Fruit fly (Drosophila melanogaster) whole organism, embryonic: ENCODE measurements around the gene Alp9.
A peak's percentile ranks its signal among the peaks of the same experiment; 100 is the strongest.

Experiments used
- Abd-B ChIP-seq: fragments of 200-800 bp; sonication (Bioruptor generic); optimal IDR thresholded peaks from 2 replicates; lab custom pipeline; 2018; ENCODE audit warnings: missing biosample characterization, mild to moderate bottlenecking, missing genetic modification characterization, moderate library complexity
- BEAF-32 ChIP-seq: fragments of 200-800 bp; sonication (Bioruptor generic); optimal IDR thresholded peaks from 3 replicates; lab custom pipeline; 2017; ENCODE audit warnings: missing biosample characterization, missing genetic modification characterization, mild to moderate bottlenecking, moderate library complexity, missing genetic modification reagents
- CG12155 ChIP-seq: fragments of 200-800 bp; sonication (Bioruptor generic); optimal IDR thresholded peaks from 3 replicates; lab custom pipeline; 2016; ENCODE audit warnings: missing biosample characterization, missing genetic modification characterization
- CG13424 ChIP-seq: fragments of 200-800 bp; sonication (Bioruptor generic); optimal IDR thresholded peaks from 2 replicates; lab custom pipeline; 2019; ENCODE audit warnings: missing biosample characterization, mild to moderate bottlenecking, missing genetic modification characterization, moderate library complexity
- CG17361 ChIP-seq: fragments of 200-800 bp; sonication (Bioruptor generic); IDR thresholded peaks from 3 replicates; pipeline ENCODE4 v1.3.6; 2022; ENCODE audit warnings: missing biosample characterization, missing genetic modification characterization
- CG1792 ChIP-seq: fragments of 200-800 bp; sonication (Bioruptor generic); optimal IDR thresholded peaks from 2 replicates; lab custom pipeline; 2016; ENCODE audit warnings: missing biosample characterization, missing genetic modification characterization
- CG18011 ChIP-seq: fragments of 200-800 bp; sonication (Bioruptor generic); optimal IDR thresholded peaks from 2 replicates; lab custom pipeline; 2017; ENCODE audit warnings: missing biosample characterization, missing genetic modification characterization, mild to moderate bottlenecking, moderate library complexity, missing genotype
- CG18262 ChIP-seq: fragments of 200-800 bp; optimal IDR thresholded peaks from 3 replicates; lab custom pipeline; 2019; ENCODE audit warnings: missing biosample characterization, mild to moderate bottlenecking, missing genetic modification characterization, moderate library complexity
- CG18619 ChIP-seq: fragments of 200-800 bp; sonication (Bioruptor generic); optimal IDR thresholded peaks from 3 replicates; lab custom pipeline; 2017; ENCODE audit warnings: missing biosample characterization, mild to moderate bottlenecking, missing genetic modification characterization
- CG2889 ChIP-seq: fragments of 200-800 bp; sonication (Bioruptor generic); IDR thresholded peaks from 3 replicates; pipeline ENCODE4 v1.3.6; 2022; ENCODE audit warnings: missing biosample characterization, missing genetic modification characterization
- CG3407 ChIP-seq: fragments of 200-800 bp; sonication (Bioruptor generic); optimal IDR thresholded peaks from 2 replicates; lab custom pipeline; 2018; ENCODE audit warnings: missing biosample characterization, mild to moderate bottlenecking, missing genetic modification characterization
- CG4424 ChIP-seq: fragments of 200-800 bp; sonication (Bioruptor generic); optimal IDR thresholded peaks from 3 replicates; lab custom pipeline; 2016; ENCODE audit warnings: missing biosample characterization, missing genetic modification characterization
- CG4707 ChIP-seq: fragments of 200-800 bp; sonication (Bioruptor generic); optimal IDR thresholded peaks from 2 replicates; lab custom pipeline; 2018; ENCODE audit warnings: missing biosample characterization, mild to moderate bottlenecking, missing genetic modification characterization, moderate library complexity
- CG6689 ChIP-seq: fragments of 200-800 bp; sonication (Bioruptor generic); IDR thresholded peaks from 2 replicates; pipeline ENCODE4 v1.3.6; 2022; ENCODE audit warnings: missing biosample characterization, missing genetic modification characterization
- CG7987 ChIP-seq: fragments of 200-800 bp; sonication (Bioruptor generic); optimal IDR thresholded peaks from 2 replicates; lab custom pipeline; 2018; ENCODE audit warnings: missing biosample characterization, mild to moderate bottlenecking, missing genetic modification characterization, moderate library complexity
- CG8089 ChIP-seq: fragments of 200-800 bp; sonication (Bioruptor generic); optimal IDR thresholded peaks from 3 replicates; lab custom pipeline; 2016; ENCODE audit warnings: missing biosample characterization, missing genetic modification characterization
- CG8478 ChIP-seq: fragments of >200 bp; optimal IDR thresholded peaks from 2 replicates; lab custom pipeline; 2018
- CG8924 ChIP-seq: fragments of 200-800 bp; optimal IDR thresholded peaks from 3 replicates; lab custom pipeline; 2019; ENCODE audit warnings: missing biosample characterization, mild to moderate bottlenecking, missing genetic modification characterization, moderate library complexity
- CG9932 ChIP-seq: fragments of 200-800 bp; sonication (Bioruptor generic); IDR thresholded peaks from 2 replicates; pipeline ENCODE4 v1.3.6; 2022; ENCODE audit warnings: missing biosample characterization, missing genetic modification characterization
- Deaf1 ChIP-seq: fragments of 200-800 bp; optimal IDR thresholded peaks from 3 replicates; lab custom pipeline; 2019; ENCODE audit warnings: missing biosample characterization, mild to moderate bottlenecking, missing genetic modification characterization, moderate library complexity
- Dek ChIP-seq: fragments of 200-800 bp; sonication (Bioruptor generic); optimal IDR thresholded peaks from 3 replicates; lab custom pipeline; 2019; ENCODE audit warnings: missing biosample characterization, mild to moderate bottlenecking, missing genetic modification characterization, moderate library complexity
- Drgx ChIP-seq: fragments of 200-800 bp; sonication (Bioruptor generic); IDR thresholded peaks from 2 replicates; pipeline ENCODE4 v1.3.6; 2022; ENCODE audit warnings: missing biosample characterization, missing genetic modification characterization
- Gug ChIP-seq: fragments of 200-800 bp; sonication (Bioruptor generic); IDR thresholded peaks from 4 replicates; pipeline ENCODE4 v1.3.6; 2022; ENCODE audit warnings: missing biosample characterization, missing genetic modification characterization
- H2.0 ChIP-seq: fragments of 200-800 bp; sonication (Bioruptor generic); IDR thresholded peaks from 2 replicates; pipeline ENCODE4 v1.3.6; 2022; ENCODE audit warnings: missing biosample characterization, missing genetic modification characterization
- HLHmδ ChIP-seq: fragments of 200-800 bp; sonication (Bioruptor generic); optimal IDR thresholded peaks from 2 replicates; lab custom pipeline; 2018; ENCODE audit warnings: missing biosample characterization, mild to moderate bottlenecking, missing genetic modification characterization, moderate library complexity
- Myb ChIP-seq: fragments of 200-800 bp; sonication (Bioruptor generic); optimal IDR thresholded peaks from 2 replicates; lab custom pipeline; 2016; ENCODE audit warnings: missing biosample characterization, missing genetic modification characterization
- NC2α ChIP-seq: fragments of 200-800 bp; sonication (Bioruptor generic); optimal IDR thresholded peaks from 2 replicates; lab custom pipeline; 2016; ENCODE audit warnings: missing biosample characterization, missing genetic modification characterization
- NFAT ChIP-seq: fragments of 200-800 bp; sonication (Bioruptor generic); IDR thresholded peaks from 2 replicates; pipeline ENCODE4 v1.3.6; 2022; ENCODE audit warnings: missing biosample characterization, missing genetic modification characterization
- Neu2 ChIP-seq: fragments of 200-800 bp; sonication (Bioruptor generic); optimal IDR thresholded peaks from 3 replicates; lab custom pipeline; 2016; ENCODE audit warnings: missing biosample characterization, missing genetic modification characterization, borderline replicate concordance
- NfI ChIP-seq: fragments of 200-800 bp; sonication (Bioruptor generic); optimal IDR thresholded peaks from 3 replicates; lab custom pipeline; 2018; ENCODE audit warnings: missing biosample characterization, mild to moderate bottlenecking, missing genetic modification characterization, moderate library complexity
- Oli ChIP-seq: fragments of 200-800 bp; sonication (Bioruptor generic); optimal IDR thresholded peaks from 2 replicates; lab custom pipeline; 2018; ENCODE audit warnings: missing biosample characterization, mild to moderate bottlenecking, missing genetic modification characterization, moderate library complexity
- Optix ChIP-seq: fragments of 200-800 bp; sonication (Bioruptor generic); IDR thresholded peaks from 3 replicates; pipeline ENCODE4 v1.3.6; 2022; ENCODE audit warnings: missing biosample characterization, missing genetic modification characterization
- Sry-δ ChIP-seq: fragments of 200-800 bp; sonication (Bioruptor generic); optimal IDR thresholded peaks from 2 replicates; lab custom pipeline; 2016; ENCODE audit warnings: missing biosample characterization, missing genetic modification characterization
- Stat92E ChIP-seq, 3 experiments: fragments of >200 bp in 2 of 3; fragments of 200-800 bp in 1 of 3; sonication (Bioruptor generic) in 1 of 3; optimal IDR thresholded peaks; 2 replicates each; lab custom pipeline; 2017 to 2019; ENCODE audit warnings: missing biosample characterization in 3 of 3, missing genetic modification characterization in 3 of 3, mild to moderate bottlenecking in 1 of 3, moderate library complexity in 1 of 3
- Taf1 ChIP-seq: fragments of 200-800 bp; sonication (Bioruptor generic); IDR thresholded peaks from 2 replicates; pipeline ENCODE4 v1.3.6; 2022; ENCODE audit warnings: missing biosample characterization, missing genetic modification characterization
- bbx ChIP-seq: fragments of 200-800 bp; sonication (Bioruptor generic); IDR thresholded peaks from 2 replicates; pipeline ENCODE4 v1.3.6; 2022; ENCODE audit warnings: missing biosample characterization, missing genetic modification characterization; ENCODE audit not compliant: partially characterized antibody
- btn ChIP-seq: fragments of 200-800 bp; sonication (Bioruptor generic); optimal IDR thresholded peaks from 2 replicates; lab custom pipeline; 2016; ENCODE audit warnings: missing biosample characterization, missing genetic modification characterization
- cad ChIP-seq: fragments of >200 bp; optimal IDR thresholded peaks from 2 replicates; lab custom pipeline; 2017; ENCODE audit warnings: missing biosample characterization, missing genetic modification characterization
- chinmo ChIP-seq: fragments of 200-800 bp; sonication (Bioruptor generic); IDR thresholded peaks from 4 replicates; pipeline ENCODE4 v1.3.6; 2022; ENCODE audit warnings: missing biosample characterization, missing genetic modification characterization; ENCODE audit not compliant: partially characterized antibody
- dimm ChIP-seq: fragments of 200-800 bp; sonication (Bioruptor generic); IDR thresholded peaks from 2 replicates; pipeline ENCODE4 v1.3.6; 2022; ENCODE audit warnings: missing biosample characterization, missing genetic modification characterization
- dysf ChIP-seq: fragments of 200-800 bp; sonication (Bioruptor generic); IDR thresholded peaks from 3 replicates; pipeline ENCODE4 v1.3.6; 2022; ENCODE audit warnings: missing biosample characterization, missing genetic modification characterization
- gt ChIP-seq: fragments of 200-800 bp; sonication (Bioruptor generic); IDR thresholded peaks from 2 replicates; pipeline ENCODE4 v1.3.6; 2022; ENCODE audit warnings: missing biosample characterization, missing genetic modification characterization
- p53 ChIP-seq: fragments of 200-800 bp; sonication (Bioruptor generic); optimal IDR thresholded peaks from 2 replicates; lab custom pipeline; 2016; ENCODE audit warnings: missing biosample characterization, missing genetic modification characterization
- pb ChIP-seq: fragments of 200-800 bp; sonication (Bioruptor generic); optimal IDR thresholded peaks from 3 replicates; lab custom pipeline; 2016; ENCODE audit warnings: missing biosample characterization, missing genetic modification characterization
- phol ChIP-seq: fragments of 200-800 bp; sonication (Bioruptor generic); optimal IDR thresholded peaks from 3 replicates; lab custom pipeline; 2018; ENCODE audit warnings: missing biosample characterization, mild to moderate bottlenecking, missing genetic modification characterization, moderate library complexity
- sens ChIP-seq: fragments of 200-800 bp; sonication (Bioruptor generic); peaks from one replicate; lab custom pipeline; 2016; ENCODE audit warnings: missing biosample characterization, missing genetic modification characterization
- slou ChIP-seq: fragments of 200-800 bp; sonication (Bioruptor generic); optimal IDR thresholded peaks from 3 replicates; lab custom pipeline; 2016; ENCODE audit warnings: missing biosample characterization, missing genetic modification characterization
- so ChIP-seq: fragments of 200-800 bp; sonication (Bioruptor generic); IDR thresholded peaks from 3 replicates; pipeline ENCODE4 v1.3.6; 2022; ENCODE audit warnings: missing biosample characterization, missing genetic modification characterization
- tna ChIP-seq: fragments of 200-800 bp; sonication (Bioruptor generic); IDR thresholded peaks from 2 replicates; pipeline ENCODE4 v1.3.6; 2022; ENCODE audit warnings: missing biosample characterization, missing genetic modification characterization; ENCODE audit not compliant: partially characterized antibody
- trh ChIP-seq: fragments of 200-800 bp; sonication (Bioruptor generic); optimal IDR thresholded peaks from 2 replicates; lab custom pipeline; 2016; ENCODE audit warnings: missing biosample characterization, missing genetic modification characterization
- usp ChIP-seq: fragments of >200 bp; optimal IDR thresholded peaks from 2 replicates; lab custom pipeline; 2017; ENCODE audit warnings: missing biosample characterization, missing genetic modification characterization
- wor ChIP-seq: fragments of 200-800 bp; sonication (Bioruptor generic); IDR thresholded peaks from 2 replicates; pipeline ENCODE4 v1.3.6; 2022; ENCODE audit warnings: missing biosample characterization, missing genetic modification characterization
- yki ChIP-seq: fragments of >200 bp; optimal IDR thresholded peaks from 3 replicates; lab custom pipeline; 2018
- zfh2 ChIP-seq: fragments of 200-800 bp; sonication (Bioruptor generic); optimal IDR thresholded peaks from 2 replicates; lab custom pipeline; 2016; ENCODE audit warnings: missing biosample characterization, missing genetic modification characterization

Gene Alp9

DNA sequence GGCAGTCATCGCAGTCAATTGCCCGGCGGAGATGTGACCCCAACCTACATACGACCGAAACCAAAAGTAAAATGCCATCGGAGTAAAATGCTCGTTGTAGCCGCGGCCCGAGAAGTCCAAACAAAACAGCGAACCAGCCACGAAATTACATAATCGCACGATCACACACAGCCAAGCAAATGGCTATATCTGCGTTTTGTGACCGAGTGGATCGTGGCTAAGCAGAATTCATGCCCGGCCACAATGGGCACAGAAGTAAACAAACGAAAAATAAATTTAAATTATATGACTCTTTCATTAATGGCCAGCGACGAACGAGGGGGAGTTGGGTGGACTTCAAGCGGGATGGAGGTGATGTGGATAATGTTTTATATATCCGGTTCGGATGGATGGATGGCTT, 25.6 kb upstream of the Alp9 start (continued):
- TF ChIP-seq CG17361 (GFP tag; lab: Robert Waterston, UW) = no peak
- no peak for TF ChIP-seq Oli (tag; lab: Kevin White, UChicago)
- no peak for TF ChIP-seq H2.0 (GFP tag; lab: Robert Waterston, UW)
- no peak for TF ChIP-seq p53
- TF ChIP-seq CG4424 (GFP tag; lab: Kevin White, UChicago) = no peak
- TF ChIP-seq dimm = no peak
- no peak for TF ChIP-seq CG6689 (GFP tag; lab: Robert Waterston, UW)
- no peak for TF ChIP-seq Gug (GFP tag; lab: Robert Waterston, UW)
- TF ChIP-seq Neu2 (GFP tag; lab: Kevin White, UChicago) = no peak
- no peak for TF ChIP-seq CG12155
- no peak for TF ChIP-seq CG4707 (GFP tag; lab: Kevin White, UChicago)
- TF ChIP-seq Optix = no peak
- TF ChIP-seq CG8924 (tag; lab: Kevin White, UChicago) = no peak
- no peak for TF ChIP-seq pb
- TF ChIP-seq so = no peak
- TF ChIP-seq CG1792 (GFP tag; lab: Kevin White, UChicago) = no peak
- no peak for TF ChIP-seq trh
- no peak for TF ChIP-seq bbx (GFP tag; lab: Robert Waterston, UW)
- 0 out of 4 replicates have a peak, but pooled peaks have one; percentile 59 for TF ChIP-seq chinmo
- TF ChIP-seq btn (GFP tag; lab: Kevin White, UChicago) = no peak
- no peak for TF ChIP-seq CG18011 (GFP tag; lab: Kevin White, UChicago)
- peak; percentile 63 for TF ChIP-seq Deaf1 (tag; lab: Kevin White, UChicago)
- no peak for TF ChIP-seq Sry-δ (GFP tag; lab: Kevin White, UChicago)
- no peak for TF ChIP-seq Taf1
- no peak for TF ChIP-seq CG8478 (lab: Kevin White, UChicago)
- TF ChIP-seq CG18262 (tag; lab: Kevin White, UChicago) = no peak
- peak; percentile 47 for TF ChIP-seq sens (GFP tag; lab: Kevin White, UChicago)
- no peak for TF ChIP-seq BEAF-32 (GFP tag; lab: Kevin White, UChicago)
- TF ChIP-seq Abd-B (GFP tag; lab: Kevin White, UChicago) = no peak
- no peak for TF ChIP-seq CG3407
- TF ChIP-seq tna = no peak
- no peak for TF ChIP-seq Dek (tag; lab: Kevin White, UChicago)

DNA sequence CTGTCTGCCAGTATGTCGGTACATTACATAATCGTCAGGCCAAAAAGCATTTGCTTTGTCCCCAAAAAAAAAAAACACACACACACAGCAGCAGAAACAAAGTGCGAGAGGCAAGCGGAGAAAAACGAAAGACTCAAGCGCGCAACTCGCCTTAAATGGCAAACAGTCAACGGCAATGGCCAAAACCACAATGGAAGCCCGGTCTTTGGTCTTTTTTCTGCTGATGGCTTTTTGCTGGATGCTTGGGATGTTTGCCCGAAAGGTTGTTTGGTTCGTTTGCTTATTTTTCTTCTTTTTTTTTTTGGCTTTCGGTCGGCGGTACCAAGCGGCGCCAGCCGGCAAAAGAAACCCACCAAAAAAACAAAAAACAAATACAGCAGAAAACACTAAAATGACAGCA, 24.3 kb upstream of the Alp9 start:
- TF ChIP-seq CG2889 (GFP tag; lab: Robert Waterston, UW) = 0 out of 3 replicates have a peak, but pooled peaks have one; percentile 17
- no peak for TF ChIP-seq yki (lab: Kevin White, UChicago)
- TF ChIP-seq CG18619 (GFP tag; lab: Kevin White, UChicago) = no peak
- no peak for TF ChIP-seq gt (GFP tag; lab: Robert Waterston, UW)
- TF ChIP-seq CG8089 (GFP tag; lab: Kevin White, UChicago) = no peak
- no peak for TF ChIP-seq NFAT (GFP tag; lab: Robert Waterston, UW)
- TF ChIP-seq Drgx = peak; percentile 31; the same call in 1 of the 2 replicates
- no peak for TF ChIP-seq CG7987 (GFP tag; lab: Kevin White, UChicago)
- 0 out of 4 replicates have a peak, but pooled peaks have one; percentile 39 for TF ChIP-seq chinmo
- no peak for TF ChIP-seq tna
- TF ChIP-seq slou (GFP tag; lab: Kevin White, UChicago) = no peak
- TF ChIP-seq HLHmδ (GFP tag; lab: Kevin White, UChicago) = no peak
- no peak for TF ChIP-seq NC2α (GFP tag; lab: Kevin White, UChicago)
- no peak for TF ChIP-seq NfI
- TF ChIP-seq dysf = no peak
- TF ChIP-seq wor (GFP tag; lab: Robert Waterston, UW) = no peak
- no peak for TF ChIP-seq phol (tag; lab: Kevin White, UChicago)
- no peak for TF ChIP-seq zfh2
- no peak for TF ChIP-seq cad (GFP tag; lab: Kevin White, UChicago)
- 0 out of 2 replicates have a peak, but pooled peaks have one; percentile 10 for TF ChIP-seq CG9932 (GFP tag; lab: Robert Waterston, UW)
- TF ChIP-seq Myb (GFP tag; lab: Kevin White, UChicago) = no peak
- no peak for TF ChIP-seq CG13424 (tag; lab: Kevin White, UChicago)
- TF ChIP-seq Stat92E (GFP tag; optimal IDR thresholded peaks at IDR 0.05; lab: Kevin White, UChicago) = no peak
- TF ChIP-seq usp (GFP tag; lab: Kevin White, UChicago) = no peak
